Fruit fly (Drosophila melanogaster) whole organism, embryonic: ENCODE data around the gene Coq7.
A peak's percentile ranks its signal among the peaks of the same experiment; 100 is the strongest.

Experiments
- Blimp-1 ChIP-seq: fragments of 200-800 bp; sonication (Bioruptor generic); optimal IDR thresholded peaks from 3 replicates; lab custom pipeline; 2018; ENCODE audit warnings: missing biosample characterization, missing genetic modification characterization, mild to moderate bottlenecking, moderate library complexity, missing genetic modification reagents
- C15 ChIP-seq: fragments of 200-800 bp; sonication (Bioruptor generic); IDR thresholded peaks from 3 replicates; pipeline ENCODE4 v1.3.6; 2022; ENCODE audit warnings: missing biosample characterization, missing genetic modification characterization
- CG12391 ChIP-seq: fragments of 200-800 bp; sonication (Bioruptor generic); optimal IDR thresholded peaks from 3 replicates; lab custom pipeline; 2018; ENCODE audit warnings: missing biosample characterization, mild to moderate bottlenecking, missing genetic modification characterization, moderate library complexity
- CG14860 ChIP-seq: fragments of 200-800 bp; sonication (Bioruptor generic); IDR thresholded peaks from 3 replicates; pipeline ENCODE4 v1.3.6; 2022; ENCODE audit warnings: missing biosample characterization, missing genetic modification characterization; ENCODE audit not compliant: partially characterized antibody
- CG17359 ChIP-seq: fragments of 200-800 bp; sonication (Bioruptor generic); optimal IDR thresholded peaks from 3 replicates; lab custom pipeline; 2018; ENCODE audit warnings: missing biosample characterization, mild to moderate bottlenecking, missing genetic modification characterization, moderate library complexity
- CG30403 ChIP-seq: fragments of 200-800 bp; sonication (Bioruptor generic); optimal IDR thresholded peaks from 3 replicates; lab custom pipeline; 2016; ENCODE audit warnings: missing biosample characterization, missing genetic modification characterization
- CG31441 ChIP-seq: fragments of 200-800 bp; sonication (Bioruptor generic); IDR thresholded peaks from 2 replicates; pipeline ENCODE4 v1.3.6; 2022; ENCODE audit warnings: missing biosample characterization, missing genetic modification characterization
- CG33557 ChIP-seq: fragments of 200-800 bp; sonication (Bioruptor generic); optimal IDR thresholded peaks from 2 replicates; lab custom pipeline; 2019; ENCODE audit warnings: missing biosample characterization, mild to moderate bottlenecking, missing genetic modification characterization, moderate library complexity
- CG3407 ChIP-seq: fragments of 200-800 bp; sonication (Bioruptor generic); optimal IDR thresholded peaks from 2 replicates; lab custom pipeline; 2018; ENCODE audit warnings: missing biosample characterization, mild to moderate bottlenecking, missing genetic modification characterization
- CG34224 ChIP-seq: fragments of 200-800 bp; sonication (Bioruptor generic); IDR thresholded peaks from 3 replicates; pipeline ENCODE4 v1.3.6; 2022; ENCODE audit warnings: missing biosample characterization, missing genetic modification characterization; ENCODE audit not compliant: partially characterized antibody
- CG3726 ChIP-seq: fragments of 200-800 bp; sonication (Bioruptor generic); IDR thresholded peaks from 3 replicates; pipeline ENCODE4, ENCODE4 v1.3.6; 2022; ENCODE audit warnings: missing biosample characterization, missing genetic modification characterization
- CG3847 ChIP-seq: fragments of 200-800 bp; sonication (Bioruptor generic); IDR thresholded peaks from 2 replicates; pipeline ENCODE4 v1.3.6; 2022; ENCODE audit warnings: missing biosample characterization, missing genetic modification characterization
- CG4854 ChIP-seq: fragments of 200-800 bp; sonication (Bioruptor generic); optimal IDR thresholded peaks from 2 replicates; lab custom pipeline; 2016; ENCODE audit warnings: missing biosample characterization, missing genetic modification characterization, inconsistent platforms
- CG5245 ChIP-seq: fragments of 200-800 bp; sonication (Bioruptor generic); optimal IDR thresholded peaks from 3 replicates; lab custom pipeline; 2016; ENCODE audit warnings: missing biosample characterization, missing genetic modification characterization
- CG6654 ChIP-seq: fragments of 200-800 bp; sonication (Bioruptor generic); optimal IDR thresholded peaks from 2 replicates; lab custom pipeline; 2017; ENCODE audit warnings: missing biosample characterization, mild to moderate bottlenecking, missing genetic modification characterization
- CG7928 ChIP-seq: fragments of 200-800 bp; sonication (Bioruptor generic); optimal IDR thresholded peaks from 2 replicates; lab custom pipeline; 2017; ENCODE audit warnings: missing biosample characterization, mild to moderate bottlenecking, missing genetic modification characterization
- CrebB ChIP-seq: fragments of 200-800 bp; sonication (Bioruptor generic); optimal IDR thresholded peaks from 3 replicates; lab custom pipeline; 2018; ENCODE audit warnings: missing biosample characterization, mild to moderate bottlenecking, missing genetic modification characterization
- Dbx ChIP-seq: fragments of 200-800 bp; sonication (Bioruptor generic); IDR thresholded peaks from 3 replicates; pipeline ENCODE4 v1.3.6; 2022; ENCODE audit warnings: missing biosample characterization, missing genetic modification characterization
- Dip3 ChIP-seq: fragments of 200-800 bp; sonication (Bioruptor generic); optimal IDR thresholded peaks from 3 replicates; lab custom pipeline; 2016; ENCODE audit warnings: missing biosample characterization, missing genetic modification characterization
- Doc3 ChIP-seq: fragments of 200-800 bp; sonication (Bioruptor generic); IDR thresholded peaks from 3 replicates; pipeline ENCODE4 v1.3.6; 2022; ENCODE audit warnings: missing biosample characterization, missing genetic modification characterization; ENCODE audit not compliant: partially characterized antibody
- Dp ChIP-seq: fragments of 200-800 bp; sonication (Bioruptor generic); optimal IDR thresholded peaks from 2 replicates; lab custom pipeline; 2018; ENCODE audit warnings: missing biosample characterization, mild to moderate bottlenecking, missing genetic modification characterization, moderate library complexity
- Elba2 ChIP-seq: fragments of 200-800 bp; sonication (Bioruptor generic); optimal IDR thresholded peaks from 3 replicates; lab custom pipeline; 2016; ENCODE audit warnings: missing biosample characterization, missing genetic modification characterization
- Ets65A ChIP-seq: fragments of 200-800 bp; sonication (Bioruptor generic); peaks from one replicate; lab custom pipeline; 2016; ENCODE audit warnings: missing biosample characterization, missing genetic modification characterization
- MBD-R2 ChIP-seq: fragments of 200-800 bp; sonication (Bioruptor generic); IDR thresholded peaks from 2 replicates; pipeline ENCODE4 v1.3.6; 2022; ENCODE audit warnings: missing biosample characterization, missing genetic modification characterization
- MTF-1 ChIP-seq: fragments of 200-800 bp; sonication (Bioruptor generic); optimal IDR thresholded peaks from 2 replicates; lab custom pipeline; 2018; ENCODE audit warnings: missing biosample characterization, mild to moderate bottlenecking, missing genetic modification characterization, borderline replicate concordance
- NfI ChIP-seq: fragments of 200-800 bp; sonication (Bioruptor generic); optimal IDR thresholded peaks from 3 replicates; lab custom pipeline; 2018; ENCODE audit warnings: missing biosample characterization, mild to moderate bottlenecking, missing genetic modification characterization, moderate library complexity
- ac ChIP-seq: fragments of 200-800 bp; sonication (Bioruptor generic); optimal IDR thresholded peaks from 3 replicates; lab custom pipeline; 2017; ENCODE audit warnings: missing biosample characterization, mild to moderate bottlenecking, missing genetic modification characterization
- ash1 ChIP-seq: fragments of 200-800 bp; sonication (Bioruptor generic); optimal IDR thresholded peaks from 2 replicates; lab custom pipeline; 2018; ENCODE audit warnings: missing biosample characterization, mild to moderate bottlenecking, missing genetic modification characterization
- az2 ChIP-seq: fragments of 200-800 bp; sonication (Bioruptor generic); optimal IDR thresholded peaks from 3 replicates; lab custom pipeline; 2016; ENCODE audit warnings: missing biosample characterization, missing genetic modification characterization
- btn ChIP-seq: fragments of 200-800 bp; sonication (Bioruptor generic); optimal IDR thresholded peaks from 2 replicates; lab custom pipeline; 2016; ENCODE audit warnings: missing biosample characterization, missing genetic modification characterization
- chif ChIP-seq, 2 experiments: fragments of 200-800 bp; sonication (Bioruptor generic); optimal IDR thresholded peaks; 3 replicates each; lab custom pipeline; 2016; ENCODE audit warnings: missing biosample characterization in 2 of 2, missing genetic modification characterization in 2 of 2
- chinmo ChIP-seq: fragments of 200-800 bp; sonication (Bioruptor generic); IDR thresholded peaks from 4 replicates; pipeline ENCODE4 v1.3.6; 2022; ENCODE audit warnings: missing biosample characterization, missing genetic modification characterization; ENCODE audit not compliant: partially characterized antibody
- ci ChIP-seq: fragments of 200-800 bp; sonication (Bioruptor generic); IDR thresholded peaks from 3 replicates; pipeline ENCODE4 v1.3.6; 2022; ENCODE audit warnings: missing biosample characterization, missing genetic modification characterization
- corto ChIP-seq: fragments of 200-800 bp; sonication (Bioruptor generic); optimal IDR thresholded peaks from 2 replicates; lab custom pipeline; 2016; ENCODE audit warnings: missing biosample characterization, mild to moderate bottlenecking, missing genetic modification characterization, moderate library complexity
- esg ChIP-seq: fragments of 200-800 bp; sonication (Bioruptor generic); conservative IDR thresholded peaks from 2 replicates; pipeline ENCODE4 v1.3.6; 2022; ENCODE audit warnings: missing biosample characterization, missing genetic modification characterization
- exex ChIP-seq: fragments of 200-800 bp; sonication (Bioruptor generic); optimal IDR thresholded peaks from 4 replicates; lab custom pipeline; 2018; ENCODE audit warnings: missing biosample characterization, mild to moderate bottlenecking, missing genetic modification characterization, moderate library complexity
- eyg ChIP-seq: fragments of 200-800 bp; sonication (Bioruptor generic); optimal IDR thresholded peaks from 3 replicates; lab custom pipeline; 2016; ENCODE audit warnings: missing biosample characterization, missing genetic modification characterization
- fd96Cb ChIP-seq: fragments of 200-800 bp; sonication (Bioruptor generic); optimal IDR thresholded peaks from 2 replicates; lab custom pipeline; 2018; ENCODE audit warnings: missing biosample characterization, mild to moderate bottlenecking, missing genetic modification characterization, moderate library complexity
- gro ChIP-seq: fragments of 200-800 bp; sonication (Bioruptor generic); optimal IDR thresholded peaks from 2 replicates; lab custom pipeline; 2016; ENCODE audit warnings: missing biosample characterization, missing genetic modification characterization
- hb ChIP-seq: fragments of 200-800 bp; sonication (Bioruptor generic); IDR thresholded peaks from 3 replicates; pipeline ENCODE4 v1.3.6; 2022; ENCODE audit warnings: missing biosample characterization, missing genetic modification characterization; ENCODE audit not compliant: partially characterized antibody
- hkb ChIP-seq, 2 experiments: fragments of 200-800 bp in 1 of 2; fragments of >200 bp in 1 of 2; sonication (Bioruptor generic) in 1 of 2; IDR thresholded peaks in 1 of 2; optimal IDR thresholded peaks in 1 of 2; 2 replicates each; pipeline versions ENCODE4 v1.3.6 to Lab custom; 2017 to 2022; ENCODE audit warnings: missing biosample characterization in 1 of 2, missing genetic modification characterization in 1 of 2
- lmd ChIP-seq: fragments of 200-800 bp; sonication (Bioruptor generic); IDR thresholded peaks from 2 replicates; pipeline ENCODE4 v1.3.6; 2022; ENCODE audit warnings: missing biosample characterization, missing genetic modification characterization
- onecut ChIP-seq: fragments of 200-800 bp; sonication (Bioruptor generic); IDR thresholded peaks from 2 replicates; pipeline ENCODE4 v1.3.6; 2022; ENCODE audit warnings: missing biosample characterization, missing genetic modification characterization
- pnt ChIP-seq: fragments of 200-800 bp; sonication (Bioruptor generic); optimal IDR thresholded peaks from 3 replicates; lab custom pipeline; 2016; ENCODE audit warnings: missing biosample characterization, missing genetic modification characterization
- rib ChIP-seq: fragments of 200-800 bp; sonication (Bioruptor generic); IDR thresholded peaks from 2 replicates; pipeline ENCODE4 v1.3.6; 2022; ENCODE audit warnings: missing biosample characterization, missing genetic modification characterization
- seq ChIP-seq: fragments of 200-800 bp; sonication (Bioruptor generic); IDR thresholded peaks from 2 replicates; pipeline ENCODE4 v1.3.6; 2022; ENCODE audit warnings: missing biosample characterization, missing genetic modification characterization
- stwl ChIP-seq: fragments of 200-800 bp; sonication (Bioruptor generic); optimal IDR thresholded peaks from 3 replicates; lab custom pipeline; 2018; ENCODE audit warnings: missing biosample characterization, mild to moderate bottlenecking, missing genetic modification characterization, moderate library complexity
- unpg ChIP-seq: fragments of 200-800 bp; sonication (Bioruptor generic); optimal IDR thresholded peaks from 3 replicates; lab custom pipeline; 2018; ENCODE audit warnings: missing biosample characterization, mild to moderate bottlenecking, missing genetic modification characterization, moderate library complexity
- wek ChIP-seq: fragments of 200-800 bp; sonication (Bioruptor generic); optimal IDR thresholded peaks from 3 replicates; lab custom pipeline; 2018; ENCODE audit warnings: missing biosample characterization, mild to moderate bottlenecking, missing genetic modification characterization, moderate library complexity

Coq7 gene

DNA sequence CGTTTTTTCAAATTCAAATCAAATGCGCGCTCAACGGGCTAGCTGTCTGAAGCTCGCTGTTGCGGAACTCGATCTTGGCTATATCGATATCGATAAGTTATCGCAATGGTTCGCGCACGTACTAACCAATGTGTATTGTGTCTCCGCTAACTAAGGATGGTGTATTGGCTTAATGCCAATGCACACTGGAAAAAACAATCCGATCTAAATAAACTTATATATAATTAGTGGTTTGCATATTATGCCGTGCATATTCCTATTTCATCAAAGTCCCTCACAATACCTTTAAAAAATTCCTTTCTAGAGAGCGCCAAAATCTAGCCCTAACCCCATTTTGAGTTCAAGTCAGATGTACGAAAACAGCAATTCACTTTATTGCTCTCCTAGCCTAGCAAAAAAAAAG is 29.8 kb upstream of the Coq7 start (continued):
- TF ChIP-seq hkb (optimal IDR thresholded peaks at IDR 0.05; lab: Kevin White, UChicago) (no peak), hkb (GFP tag; IDR thresholded peaks at IDR 0.05; lab: Robert Waterston, UW) (peak; percentile 67), C15 (GFP tag; lab: Robert Waterston, UW) (0 out of 3 replicates have a peak, but pooled peaks have one; percentile 5), eyg (peak; percentile 14), MTF-1 (no peak), Dp (peak; percentile 95), NfI (GFP tag; lab: Kevin White, UChicago) (peak; percentile 50), CG12391 (tag; lab: Kevin White, UChicago) (peak; percentile 48), MBD-R2 (GFP tag; lab: Robert Waterston, UW) (peak; percentile 51), pnt (peak; percentile 35), seq (GFP tag; lab: Robert Waterston, UW) (no peak), stwl (tag; lab: Kevin White, UChicago) (peak; percentile 56), CG3407 (no peak), Doc3 (GFP tag; lab: Robert Waterston, UW) (peak; percentile 31; the same call in 1 of the 3 replicates), CG6654 (no peak), chinmo (peak; percentile 74; the same call in 1 of the 4 replicates), Elba2 (no peak), CG33557 (GFP tag; lab: Kevin White, UChicago) (no peak), chif (GFP tag; optimal IDR thresholded peaks at IDR 0.05; lab: Kevin White, UChicago) (peak in 1 of 2 experiments; percentile 32), Dip3 (peak; percentile 55), CG7928 (GFP tag; lab: Kevin White, UChicago) (peak; percentile 41), ac (GFP tag; lab: Kevin White, UChicago) (no peak), Ets65A (peak; percentile 92), CG14860 (GFP tag; lab: Robert Waterston, UW) (peak; percentile 62; the same call in 1 of the 3 replicates), CG31441 (GFP tag; lab: Robert Waterston, UW) (no peak), wek (no peak), CG17359 (tag; lab: Kevin White, UChicago) (peak; percentile 29), CG34224 (peak; percentile 70), hb (peak; percentile 76), fd96Cb (tag; lab: Kevin White, UChicago) (no peak), CG3726 (GFP tag; lab: Robert Waterston, UW) (no peak), onecut (GFP tag; lab: Robert Waterston, UW) (peak; percentile 29; the same call in 1 of the 2 replicates), CG30403 (GFP tag; lab: Kevin White, UChicago) (peak; percentile 44), CG4854 (no peak), esg (GFP tag; lab: Robert Waterston, UW) (no peak; the same call in 1 of the 2 replicates), Dbx (GFP tag; lab: Robert Waterston, UW) (peak; percentile 65; the same call in 2 of the 3 replicates), Blimp-1 (GFP tag; lab: Kevin White, UChicago) (peak; percentile 10), CrebB (tag; lab: Kevin White, UChicago) (peak; percentile 43), CG5245 (GFP tag; lab: Kevin White, UChicago) (no peak), gro (GFP tag; lab: Kevin White, UChicago) (peak; percentile 56), ash1 (GFP tag; lab: Kevin White, UChicago) (no peak), exex (peak; percentile 3), ci (GFP tag; lab: Robert Waterston, UW) (peak; percentile 71), btn (no peak), lmd (GFP tag; lab: Robert Waterston, UW) (peak; percentile 53; the same call in 1 of the 2 replicates), unpg (GFP tag; lab: Kevin White, UChicago) (peak; percentile 50), az2 (GFP tag; lab: Kevin White, UChicago) (peak; percentile 28), CG3847 (GFP tag; lab: Robert Waterston, UW) (peak; percentile 66), corto (GFP tag; lab: Kevin White, UChicago) (no peak), rib (GFP tag; lab: Robert Waterston, UW) (peak; percentile 68; the same call in 1 of the 2 replicates)
